Fruit fly (Drosophila melanogaster): Measurements from ENCODE around the gene Pex1.

Pex1 gene

dm6 chr3L:14079224-14079623 is 7.5 kb downstream of the Pex1 start:
- no peak for TF ChIP-seq psq (optimal IDR thresholded peaks at IDR 0.05)
- no peak for TF ChIP-seq usp (GFP tag; optimal IDR thresholded peaks at IDR 0.05)
- TF ChIP-seq EcR (GFP tag; optimal IDR thresholded peaks at IDR 0.05): no peak
- no peak for TF ChIP-seq Dll (optimal IDR thresholded peaks at IDR 0.05)
- no peak for TF ChIP-seq pan (optimal IDR thresholded peaks at IDR 0.05)
- TF ChIP-seq CG8478 (optimal IDR thresholded peaks at IDR 0.05): no peak

- no peak for TF ChIP-seq Dll (optimal IDR thresholded peaks at IDR 0.05)
- no peak for TF ChIP-seq CG8478 (optimal IDR thresholded peaks at IDR 0.05)
- TF ChIP-seq EcR (GFP tag; optimal IDR thresholded peaks at IDR 0.05): no peak
- no peak for TF ChIP-seq psq (optimal IDR thresholded peaks at IDR 0.05)
- TF ChIP-seq usp (GFP tag; optimal IDR thresholded peaks at IDR 0.05): no peak
- TF ChIP-seq pan (optimal IDR thresholded peaks at IDR 0.05): no peak
Observed at dm6 chr3L:14083283-14083682, 11.6 kb downstream of the Pex1 start, which contains the start of gene CG8100. TSS of gene CG8100 (plus strand) at chr3L:14083615.

- TF ChIP-seq CG8478 (optimal IDR thresholded peaks at IDR 0.05): no peak
- TF ChIP-seq psq (optimal IDR thresholded peaks at IDR 0.05): no peak
- TF ChIP-seq pan (optimal IDR thresholded peaks at IDR 0.05): no peak
- TF ChIP-seq usp (GFP tag; optimal IDR thresholded peaks at IDR 0.05): no peak
- TF ChIP-seq Dll (optimal IDR thresholded peaks at IDR 0.05): no peak
- TF ChIP-seq EcR (GFP tag; optimal IDR thresholded peaks at IDR 0.05): no peak
Observed at dm6 chr3L:14086225-14086624, 14.5 kb downstream of the Pex1 start.

DNA sequence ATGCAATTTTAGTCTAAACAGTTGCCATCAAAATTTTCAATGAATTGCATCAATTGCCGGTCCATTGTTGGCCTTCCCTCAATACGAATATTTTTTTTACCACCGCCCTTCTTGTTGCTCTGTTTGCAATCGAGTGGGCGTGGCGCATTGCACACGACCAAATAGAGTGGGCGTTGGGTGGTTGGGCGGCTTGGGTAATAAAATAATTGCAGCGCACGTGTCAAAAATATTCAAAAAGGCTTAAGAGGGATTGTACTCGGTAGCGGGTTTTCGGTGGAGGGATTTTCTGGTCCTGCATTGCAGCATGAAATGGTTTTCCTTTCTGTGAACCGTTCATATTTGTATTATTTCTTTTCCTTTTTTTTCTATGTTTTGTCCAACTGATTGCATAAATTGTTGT is 17.3 kb downstream of the Pex1 start:
- TF ChIP-seq EcR (GFP tag; optimal IDR thresholded peaks at IDR 0.05) (no peak), psq (optimal IDR thresholded peaks at IDR 0.05) (no peak), CG8478 (optimal IDR thresholded peaks at IDR 0.05) (no peak), pan (optimal IDR thresholded peaks at IDR 0.05) (no peak), usp (GFP tag; optimal IDR thresholded peaks at IDR 0.05) (no peak), Dll (optimal IDR thresholded peaks at IDR 0.05) (no peak)

DNA sequence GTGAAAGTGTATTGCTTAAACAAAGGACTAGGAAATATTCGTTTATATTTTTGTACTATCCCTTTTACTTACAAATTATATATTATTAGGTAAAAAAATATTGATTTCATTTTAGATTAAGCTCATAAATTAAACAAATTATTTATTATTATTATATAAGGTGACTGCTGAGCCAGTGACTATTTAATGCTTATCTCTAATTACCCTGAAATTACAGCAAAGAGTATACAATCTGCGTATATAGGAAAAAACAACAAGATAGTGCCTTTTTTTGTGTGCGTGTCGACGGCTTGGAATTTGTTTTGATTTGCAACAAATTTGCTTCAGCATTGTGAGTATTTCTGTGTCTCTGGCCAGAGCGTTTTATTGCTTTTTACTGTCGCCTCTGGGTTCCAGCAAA is 17.8 kb downstream of the Pex1 start:
- TF ChIP-seq usp (GFP tag; optimal IDR thresholded peaks at IDR 0.05) (no peak), EcR (GFP tag; optimal IDR thresholded peaks at IDR 0.05) (no peak), Dll (optimal IDR thresholded peaks at IDR 0.05) (no peak), CG8478 (optimal IDR thresholded peaks at IDR 0.05) (no peak), psq (optimal IDR thresholded peaks at IDR 0.05) (no peak), pan (optimal IDR thresholded peaks at IDR 0.05) (no peak)

DNA sequence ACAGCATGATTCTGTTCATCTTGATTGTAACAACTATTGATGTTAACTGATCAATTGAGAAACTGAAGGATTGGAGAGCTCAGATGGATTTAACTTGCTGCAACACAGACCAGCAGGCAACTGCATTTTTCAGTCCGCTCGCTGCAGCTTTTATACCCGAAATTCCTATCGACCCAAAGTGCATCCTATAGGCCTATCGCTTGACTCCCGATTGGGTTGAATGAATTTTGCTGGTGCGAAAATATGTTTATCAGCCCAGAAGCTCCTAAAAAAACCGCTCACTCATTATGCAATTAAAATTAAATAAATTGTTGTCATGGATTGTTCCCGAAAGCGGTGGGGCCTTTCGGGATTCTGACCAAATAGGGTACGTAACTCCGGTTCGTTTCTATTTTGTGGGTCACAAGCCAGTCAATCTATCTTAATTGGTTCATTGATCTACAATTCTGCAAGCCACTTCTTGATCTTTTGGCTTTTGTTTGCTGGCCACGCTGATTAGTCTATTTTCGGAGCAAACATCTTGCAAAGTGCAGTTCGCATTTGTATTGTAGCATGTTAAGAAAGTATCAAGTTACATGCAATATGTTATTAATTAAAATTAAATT is 26.4 kb downstream of the Pex1 start, which contains the start of gene Fbp1:
Gene Fbp1, minus strand, starts transcription at position 113 of the 605 bp plus-strand sequence.
- no peak for TF ChIP-seq psq (optimal IDR thresholded peaks at IDR 0.05)
- TF ChIP-seq pan (optimal IDR thresholded peaks at IDR 0.05): no peak
- no peak for TF ChIP-seq CG8478 (optimal IDR thresholded peaks at IDR 0.05)
- TF ChIP-seq usp (GFP tag; optimal IDR thresholded peaks at IDR 0.05): no peak
- TF ChIP-seq EcR (GFP tag; optimal IDR thresholded peaks at IDR 0.05): no peak
- TF ChIP-seq Dll (optimal IDR thresholded peaks at IDR 0.05): no peak

- TF ChIP-seq EcR (GFP tag; optimal IDR thresholded peaks at IDR 0.05) (no peak), psq (optimal IDR thresholded peaks at IDR 0.05) (no peak), usp (GFP tag; optimal IDR thresholded peaks at IDR 0.05) (no peak), CG8478 (optimal IDR thresholded peaks at IDR 0.05) (no peak), Dll (optimal IDR thresholded peaks at IDR 0.05) (no peak), pan (optimal IDR thresholded peaks at IDR 0.05) (no peak)
Observed at dm6 chr3L:14100058-14100457, 28.4 kb downstream of the Pex1 start.

dm6 chr3L:14101421-14102130 is 29.9 kb downstream of the Pex1 start:
- no peak for TF ChIP-seq Dll (optimal IDR thresholded peaks at IDR 0.05)
- TF ChIP-seq pan (optimal IDR thresholded peaks at IDR 0.05): no peak
- no peak for TF ChIP-seq psq (optimal IDR thresholded peaks at IDR 0.05)
- no peak for TF ChIP-seq CG8478 (optimal IDR thresholded peaks at IDR 0.05)
- TF ChIP-seq usp (GFP tag; optimal IDR thresholded peaks at IDR 0.05): no peak
- no peak for TF ChIP-seq EcR (GFP tag; optimal IDR thresholded peaks at IDR 0.05)

DNA sequence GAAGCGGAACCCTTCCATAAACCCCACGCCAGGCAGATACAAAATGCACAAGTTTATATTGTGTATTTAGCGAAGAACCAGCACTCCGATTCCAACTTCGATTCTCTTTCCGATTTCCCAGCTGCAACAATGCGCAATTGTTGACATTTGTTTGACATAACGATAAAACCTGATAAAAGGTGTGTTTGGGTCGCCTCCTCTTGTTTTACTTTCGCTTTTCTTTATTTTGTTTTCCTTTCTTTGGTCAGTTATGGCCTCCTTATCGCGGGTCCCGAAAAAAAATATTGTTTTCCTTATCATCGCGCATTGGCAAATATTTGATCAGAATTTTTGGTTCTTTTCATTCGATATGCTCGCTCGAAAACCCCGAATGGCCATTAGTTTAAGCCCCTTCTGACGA is 33.3 kb downstream of the Pex1 start:
- no peak for TF ChIP-seq CG8478 (optimal IDR thresholded peaks at IDR 0.05)
- no peak for TF ChIP-seq Dll (optimal IDR thresholded peaks at IDR 0.05)
- TF ChIP-seq usp (GFP tag; optimal IDR thresholded peaks at IDR 0.05): no peak
- TF ChIP-seq pan (optimal IDR thresholded peaks at IDR 0.05): no peak
- no peak for TF ChIP-seq EcR (GFP tag; optimal IDR thresholded peaks at IDR 0.05)
- no peak for TF ChIP-seq psq (optimal IDR thresholded peaks at IDR 0.05)

DNA sequence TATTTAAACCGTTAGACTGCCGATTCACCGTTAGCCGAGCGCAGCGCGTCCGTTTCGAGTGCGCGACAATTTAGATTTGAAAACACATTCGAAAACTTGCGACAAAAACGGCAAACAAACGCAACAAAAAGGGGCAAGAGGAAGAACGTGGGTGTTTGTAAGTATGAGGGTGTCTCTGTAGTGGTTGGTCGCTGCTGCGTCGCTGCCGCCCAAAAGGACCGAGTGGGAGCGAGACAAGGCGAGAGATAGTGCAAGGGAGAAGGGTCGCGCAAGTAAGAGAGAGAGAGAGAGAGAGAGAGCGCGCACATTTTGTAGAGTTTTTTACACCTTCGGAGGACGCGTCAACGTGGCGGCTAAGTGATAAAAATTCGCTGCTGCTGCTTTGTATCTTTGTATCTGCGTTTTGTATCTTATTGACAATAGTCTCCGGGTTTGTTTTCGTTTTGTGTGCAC is 36.4 kb downstream of the Pex1 start, which contains the start of gene Sox21a:
Gene Sox21a, minus strand, starts transcription at position 51 of the 453 bp plus-strand sequence.
- TF ChIP-seq usp (GFP tag; optimal IDR thresholded peaks at IDR 0.05): no peak
- no peak for TF ChIP-seq psq (optimal IDR thresholded peaks at IDR 0.05)
- no peak for TF ChIP-seq Dll (optimal IDR thresholded peaks at IDR 0.05)
- no peak for TF ChIP-seq CG8478 (optimal IDR thresholded peaks at IDR 0.05)
- no peak for TF ChIP-seq pan (optimal IDR thresholded peaks at IDR 0.05)
- TF ChIP-seq EcR (GFP tag; optimal IDR thresholded peaks at IDR 0.05): no peak

- TF ChIP-seq EcR (GFP tag; optimal IDR thresholded peaks at IDR 0.05) (no peak), psq (optimal IDR thresholded peaks at IDR 0.05) (no peak), Dll (optimal IDR thresholded peaks at IDR 0.05) (no peak), pan (optimal IDR thresholded peaks at IDR 0.05) (no peak), CG8478 (optimal IDR thresholded peaks at IDR 0.05) (no peak), usp (GFP tag; optimal IDR thresholded peaks at IDR 0.05) (no peak)
Observed at dm6 chr3L:14109831-14110230, 38.1 kb downstream of the Pex1 start.

dm6 chr3L:14111411-14111810 is 39.7 kb downstream of the Pex1 start:
- TF ChIP-seq usp (GFP tag; optimal IDR thresholded peaks at IDR 0.05) (no peak), CG8478 (optimal IDR thresholded peaks at IDR 0.05) (peak; percentile 8)
